Worm (Caenorhabditis elegans) whole organism, late embryonic: Measurements from ENCODE around the gene W09D10.5.

Experiments
- C38D4.7 ChIP-seq: fragments of 200-800 bp; sonication (Bioruptor generic); optimal IDR thresholded peaks from 2 replicates; lab custom pipeline; 2018; ENCODE audit warnings: mild to moderate bottlenecking, missing genetic modification characterization, moderate library complexity, missing compliant biosample characterization
- F13H6.1 ChIP-seq: sonication (generic microtip); optimal IDR thresholded peaks from 2 replicates; lab custom pipeline; 2016; ENCODE audit warnings: missing genetic modification characterization, missing compliant biosample characterization
- K09A11.1 ChIP-seq: sonication (generic microtip); optimal IDR thresholded peaks from 2 replicates; lab custom pipeline; 2017; ENCODE audit warnings: antibody characterized with exemption, mild to moderate bottlenecking, missing genetic modification characterization, missing compliant biosample characterization; ENCODE audit not compliant: insufficient read depth
- Y22D7AL.16 ChIP-seq: sonication (generic microtip); optimal IDR thresholded peaks from 2 replicates; lab custom pipeline; 2016; ENCODE audit warnings: missing genetic modification characterization, missing compliant biosample characterization
- ceh-14 ChIP-seq: sonication (generic microtip); optimal IDR thresholded peaks from 2 replicates; lab custom pipeline; 2016; ENCODE audit warnings: missing genotype, missing genetic modification characterization, missing compliant biosample characterization
- ceh-19 ChIP-seq: fragments of 200-800 bp; sonication (Bioruptor generic); optimal IDR thresholded peaks from 2 replicates; lab custom pipeline; 2018; ENCODE audit warnings: mild to moderate bottlenecking, missing genetic modification characterization, missing compliant biosample characterization
- ceh-2 ChIP-seq: sonication (generic microtip); optimal IDR thresholded peaks from 2 replicates; lab custom pipeline; 2016; ENCODE audit warnings: missing genotype, missing genetic modification characterization, missing compliant biosample characterization
- ceh-24 ChIP-seq: sonication (generic microtip); optimal IDR thresholded peaks from 2 replicates; lab custom pipeline; 2016; ENCODE audit warnings: mild to moderate bottlenecking, missing genetic modification characterization, missing compliant biosample characterization
- ceh-31 ChIP-seq: sonication (generic microtip); optimal IDR thresholded peaks from 2 replicates; lab custom pipeline; 2016; ENCODE audit warnings: missing genetic modification characterization, missing compliant biosample characterization
- ceh-34 ChIP-seq: sonication (generic microtip); optimal IDR thresholded peaks from 2 replicates; lab custom pipeline; 2016; ENCODE audit warnings: mild to moderate bottlenecking, missing genetic modification characterization, missing compliant biosample characterization
- ceh-45 ChIP-seq: fragments of 200-800 bp; sonication (Bioruptor generic); IDR thresholded peaks from 2 replicates; pipeline ENCODE4 v1.3.6; 2022; ENCODE audit warnings: missing genetic modification reagents, missing genetic modification characterization, missing compliant biosample characterization
- ceh-48 ChIP-seq: sonication (generic microtip); optimal IDR thresholded peaks from 2 replicates; lab custom pipeline; 2016; ENCODE audit warnings: missing genetic modification characterization, inconsistent platforms, missing compliant biosample characterization
- ceh-6 ChIP-seq: fragments of 200-800 bp; sonication (Bioruptor generic); optimal IDR thresholded peaks from 2 replicates; lab custom pipeline; 2018; ENCODE audit warnings: mild to moderate bottlenecking, missing genetic modification characterization, missing compliant biosample characterization
- che-1 ChIP-seq: sonication (generic microtip); optimal IDR thresholded peaks from 2 replicates; lab custom pipeline; 2016; ENCODE audit warnings: mild to moderate bottlenecking, missing genetic modification characterization, missing compliant biosample characterization
- dmd-4 ChIP-seq: sonication (generic microtip); optimal IDR thresholded peaks from 2 replicates; lab custom pipeline; 2016; ENCODE audit warnings: borderline replicate concordance, missing genetic modification characterization, missing compliant biosample characterization
- ets-4 ChIP-seq: sonication (generic microtip); optimal IDR thresholded peaks from 2 replicates; lab custom pipeline; 2016; ENCODE audit warnings: missing genetic modification characterization, missing compliant biosample characterization
- eyg-1 ChIP-seq: sonication (generic microtip); optimal IDR thresholded peaks from 2 replicates; lab custom pipeline; 2016; ENCODE audit warnings: missing genotype, missing genetic modification characterization, missing compliant biosample characterization
- fax-1 ChIP-seq: sonication (generic microtip); optimal IDR thresholded peaks from 2 replicates; lab custom pipeline; 2016; ENCODE audit warnings: missing genotype, missing genetic modification characterization, missing compliant biosample characterization
- fkh-10 ChIP-seq: fragments of 150-350 bp; optimal IDR thresholded peaks from 2 replicates; lab custom pipeline; 2014; ENCODE audit warnings: missing biosample characterization, missing genetic modification reagents, missing genetic modification characterization
- gmeb-2 ChIP-seq: sonication (generic microtip); optimal IDR thresholded peaks from 2 replicates; lab custom pipeline; 2016; ENCODE audit warnings: missing genetic modification characterization, inconsistent platforms, missing compliant biosample characterization
- hlh-6 ChIP-seq: sonication (generic microtip); optimal IDR thresholded peaks from 2 replicates; lab custom pipeline; 2016; ENCODE audit warnings: missing genotype, missing genetic modification characterization, missing compliant biosample characterization
- hlh-8 ChIP-seq: sonication (generic microtip); optimal IDR thresholded peaks from 2 replicates; lab custom pipeline; 2016; ENCODE audit warnings: missing genotype, missing genetic modification characterization, missing compliant biosample characterization
- madf-2 ChIP-seq: sonication (generic microtip); optimal IDR thresholded peaks from 2 replicates; lab custom pipeline; 2017; ENCODE audit warnings: missing genetic modification characterization, missing compliant biosample characterization
- nfya-1 ChIP-seq: sonication (generic microtip); optimal IDR thresholded peaks from 2 replicates; lab custom pipeline; 2017; ENCODE audit warnings: missing genetic modification characterization, mild to moderate bottlenecking, missing compliant biosample characterization, antibody characterized with exemption, moderate library complexity
- nhr-11 ChIP-seq: fragments of 150-350 bp; optimal IDR thresholded peaks from 2 replicates; lab custom pipeline; 2014; ENCODE audit warnings: missing biosample characterization, missing genetic modification characterization
- npax-4 ChIP-seq: sonication (generic microtip); optimal IDR thresholded peaks from 2 replicates; lab custom pipeline; 2016; ENCODE audit warnings: missing genetic modification characterization, missing compliant biosample characterization
- pag-3 ChIP-seq: sonication (generic microtip); optimal IDR thresholded peaks from 2 replicates; lab custom pipeline; 2016; ENCODE audit warnings: missing compliant biosample characterization, missing genetic modification characterization, borderline replicate concordance
- pax-1 ChIP-seq: fragments of 150-350 bp; optimal IDR thresholded peaks from 2 replicates; lab custom pipeline; 2014; ENCODE audit warnings: missing biosample characterization, missing genetic modification characterization
- pqm-1 ChIP-seq: sonication (generic microtip); optimal IDR thresholded peaks from 2 replicates; lab custom pipeline; 2016; ENCODE audit warnings: missing genetic modification characterization, missing compliant biosample characterization
- ref-2 ChIP-seq: sonication (generic microtip); optimal IDR thresholded peaks from 2 replicates; lab custom pipeline; 2016; ENCODE audit warnings: missing genetic modification characterization, missing compliant biosample characterization
- rnt-1 ChIP-seq: sonication (generic microtip); optimal IDR thresholded peaks from 2 replicates; lab custom pipeline; 2016; ENCODE audit warnings: missing genetic modification characterization, missing compliant biosample characterization
- sox-2 ChIP-seq: fragments of 200-800 bp; sonication (Bioruptor generic); IDR thresholded peaks from 2 replicates; pipeline ENCODE4 v1.3.6; 2022; ENCODE audit warnings: missing genetic modification reagents, missing genetic modification characterization, missing compliant biosample characterization
- syd-9 ChIP-seq: sonication (generic microtip); optimal IDR thresholded peaks from 2 replicates; lab custom pipeline; 2016; ENCODE audit warnings: mild to moderate bottlenecking, missing genetic modification characterization, moderate library complexity, missing compliant biosample characterization
- tbx-2 ChIP-seq: sonication (generic microtip); optimal IDR thresholded peaks from 2 replicates; lab custom pipeline; 2016; ENCODE audit warnings: missing genetic modification characterization, missing compliant biosample characterization
- tbx-7 ChIP-seq: sonication (generic microtip); optimal IDR thresholded peaks from 2 replicates; lab custom pipeline; 2016; ENCODE audit warnings: missing genotype, missing genetic modification characterization, missing compliant biosample characterization
- ttx-3 ChIP-seq: sonication (generic microtip); optimal IDR thresholded peaks from 2 replicates; lab custom pipeline; 2016; ENCODE audit warnings: missing genetic modification reagents, missing genetic modification characterization, missing compliant biosample characterization
- unc-3 ChIP-seq, 2 experiments: fragments of 200-800 bp in 1 of 2; sonication (Bioruptor generic) in 1 of 2; sonication (generic microtip) in 1 of 2; conservative IDR thresholded peaks in 1 of 2; optimal IDR thresholded peaks in 1 of 2; 2 replicates each; pipeline versions ENCODE4 v1.3.6 to Lab custom; 2016 to 2022; ENCODE audit warnings: missing compliant biosample characterization in 2 of 2, missing genetic modification characterization in 2 of 2, missing genetic modification reagents in 1 of 2
- unc-42 ChIP-seq: sonication (generic microtip); optimal IDR thresholded peaks from 2 replicates; lab custom pipeline; 2016; ENCODE audit warnings: missing genotype, missing genetic modification characterization, missing compliant biosample characterization
- zip-5 ChIP-seq: sonication (generic microtip); optimal IDR thresholded peaks from 2 replicates; lab custom pipeline; 2016; ENCODE audit warnings: missing genetic modification characterization, missing compliant biosample characterization

Gene W09D10.5

DNA sequence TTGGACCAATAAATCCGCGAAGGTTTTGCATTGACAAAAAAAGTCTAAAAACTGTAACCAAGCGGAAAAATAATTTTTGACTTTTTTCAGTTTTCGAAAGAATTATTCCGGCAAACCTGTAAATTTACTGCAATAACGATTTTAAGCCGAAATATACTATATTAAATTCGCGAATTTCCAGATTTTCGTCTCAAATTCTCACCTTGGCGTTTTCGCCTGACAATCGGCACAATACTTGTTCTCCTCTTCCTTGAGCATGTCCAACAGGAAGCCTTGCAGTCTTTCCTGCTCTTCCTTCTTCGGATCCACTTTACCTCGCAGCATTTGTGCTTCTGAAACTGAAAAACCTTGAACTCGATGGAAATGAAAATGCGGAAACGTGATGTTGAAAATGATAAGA is 28.1 kb upstream of the W09D10.5 start, which contains the start of gene smap-1:
smap-1 (minus strand) TSS at position 338 of the 400 bp plus-strand sequence.
- TF ChIP-seq tbx-2 (tag; lab: Kevin White, UChicago) (no peak), K09A11.1 (tag; lab: Kevin White, UChicago) (no peak), ets-4 (no peak), C38D4.7 (GFP tag; lab: Kevin White, UChicago) (no peak)
- TF ChIP-seq, all 69 proteins: peak for 0

ce11 chrIII:10738081-10738480 is 26.7 kb upstream of the W09D10.5 start:
- TF ChIP-seq F13H6.1 (tag; lab: Kevin White, UChicago): no peak
- TF ChIP-seq ceh-34: no peak
- no peak for TF ChIP-seq hlh-6 (tag; lab: Kevin White, UChicago)
- no peak for TF ChIP-seq Y22D7AL.16 (tag; lab: Kevin White, UChicago)
- no peak for TF ChIP-seq ceh-31 (tag; lab: Kevin White, UChicago)
- no peak for TF ChIP-seq ets-4
- no peak for TF ChIP-seq eyg-1 (tag; lab: Kevin White, UChicago)
- TF ChIP-seq ceh-48 (tag; lab: Kevin White, UChicago): no peak
- no peak for TF ChIP-seq che-1
- no peak for TF ChIP-seq sox-2 (GFP tag; lab: Robert Waterston, UW)
- TF ChIP-seq hlh-8: no peak
- no peak for TF ChIP-seq ceh-14 (tag; lab: Kevin White, UChicago)
- TF ChIP-seq nhr-11 (tag; lab: Kevin White, UChicago): no peak
- TF ChIP-seq npax-4 (tag; lab: Kevin White, UChicago): no peak
- TF ChIP-seq ceh-19: no peak
- no peak for TF ChIP-seq gmeb-2

DNA sequence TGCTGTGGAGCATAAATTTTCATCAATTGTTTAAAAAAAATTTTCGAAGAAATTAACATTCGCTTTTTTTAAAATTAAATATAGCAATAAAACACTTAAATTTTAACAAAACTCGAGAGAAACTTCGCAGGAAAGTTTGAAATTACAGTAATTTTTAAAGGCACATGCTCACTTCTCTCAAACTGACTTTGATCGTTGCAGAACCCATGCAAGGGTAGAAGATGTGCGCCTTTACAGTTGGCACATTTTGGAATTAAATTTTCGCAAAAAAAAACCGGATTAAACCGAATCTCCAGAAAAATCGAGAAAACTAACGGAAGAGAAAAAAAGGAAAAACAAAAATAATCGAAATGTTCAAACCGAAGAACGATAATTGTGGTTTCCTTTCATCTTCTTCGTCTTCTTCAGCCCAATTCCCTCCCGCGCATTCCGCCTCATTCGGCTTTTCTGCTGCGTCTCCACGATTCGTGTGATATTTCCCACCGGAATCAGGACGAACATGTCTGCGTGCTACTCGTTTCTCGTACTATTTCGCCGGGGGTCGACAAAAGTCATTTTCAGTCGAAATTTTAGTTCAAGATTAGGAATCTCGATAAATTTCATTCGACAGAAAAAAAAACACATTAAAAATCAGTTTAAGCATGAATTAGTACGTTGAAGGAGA is 25.1 kb upstream of the W09D10.5 start:
- TF ChIP-seq syd-9 (tag; lab: Kevin White, UChicago) (no peak), zip-5 (tag; lab: Kevin White, UChicago) (no peak), Y22D7AL.16 (tag; lab: Kevin White, UChicago) (no peak), tbx-7 (tag; lab: Kevin White, UChicago) (no peak), nfya-1 (tag; lab: Kevin White, UChicago) (no peak), pqm-1 (no peak), sox-2 (GFP tag; lab: Robert Waterston, UW) (no peak), ceh-34 (no peak)

- TF ChIP-seq ceh-2 (tag; lab: Kevin White, UChicago) (no peak), nfya-1 (tag; lab: Kevin White, UChicago) (peak; percentile 93), unc-3 (GFP tag; conservative IDR thresholded peaks at IDR 0.05; lab: Robert Waterston, UW) (no peak), unc-3 (tag; optimal IDR thresholded peaks at IDR 0.05; lab: Kevin White, UChicago) (no peak)
- TF ChIP-seq, all 69 proteins: peak for 1
These were observed 23.3 kb upstream of the W09D10.5 start for ce11 chrIII:10734511-10735233.

ce11 chrIII:10733300-10733699 is 22.0 kb upstream of the W09D10.5 start:
- TF ChIP-seq unc-3 (GFP tag; conservative IDR thresholded peaks at IDR 0.05; lab: Robert Waterston, UW): no peak
- no peak for TF ChIP-seq unc-3 (tag; optimal IDR thresholded peaks at IDR 0.05; lab: Kevin White, UChicago)
- TF ChIP-seq ref-2 (tag; lab: Kevin White, UChicago): no peak
- TF ChIP-seq npax-4 (tag; lab: Kevin White, UChicago): no peak
- TF ChIP-seq zip-5 (tag; lab: Kevin White, UChicago): no peak
- no peak for TF ChIP-seq che-1
- no peak for TF ChIP-seq eyg-1 (tag; lab: Kevin White, UChicago)
- no peak for TF ChIP-seq rnt-1 (tag; lab: Kevin White, UChicago)
- TF ChIP-seq pag-3: no peak
- TF ChIP-seq madf-2: no peak
- no peak for TF ChIP-seq pqm-1
- TF ChIP-seq ceh-24 (tag; lab: Kevin White, UChicago): no peak
- TF ChIP-seq fax-1 (tag; lab: Kevin White, UChicago): no peak
- no peak for TF ChIP-seq unc-42 (tag; lab: Kevin White, UChicago)
- TF ChIP-seq pax-1 (tag; lab: Kevin White, UChicago): no peak
- TF ChIP-seq ceh-6 (GFP tag; lab: Kevin White, UChicago): no peak
- TF ChIP-seq nhr-11 (tag; lab: Kevin White, UChicago): no peak
- TF ChIP-seq ceh-45 (GFP tag; lab: Robert Waterston, UW): no peak
- TF ChIP-seq fkh-10: no peak
- TF ChIP-seq ttx-3 (tag; lab: Kevin White, UChicago): no peak
- TF ChIP-seq dmd-4 (tag; lab: Kevin White, UChicago): no peak
